Worm (Caenorhabditis elegans) whole organism, L2 larva: ENCODE measurements around the gene npr-12.

Source experiments
- C34F6.9 ChIP-seq: fragments of 150-350 bp; optimal IDR thresholded peaks from 2 replicates; lab custom pipeline; 2014; ENCODE audit warnings: missing biosample characterization, missing genetic modification characterization
- F13H6.1 ChIP-seq: sonication (generic microtip); optimal IDR thresholded peaks from 2 replicates; lab custom pipeline; 2016; ENCODE audit warnings: missing genetic modification characterization, missing compliant biosample characterization
- R02D3.7 ChIP-seq: fragments of 150-350 bp; optimal IDR thresholded peaks from 2 replicates; lab custom pipeline; 2014; ENCODE audit warnings: missing biosample characterization, missing genetic modification characterization
- Y55F3AM.14 ChIP-seq: fragments of 200-800 bp; sonication (Bioruptor generic); optimal IDR thresholded peaks from 2 replicates; lab custom pipeline; 2018; ENCODE audit warnings: mild to moderate bottlenecking, missing genetic modification characterization, missing compliant biosample characterization
- ZK546.5 ChIP-seq: sonication (generic microtip); optimal IDR thresholded peaks from 2 replicates; lab custom pipeline; 2017; ENCODE audit warnings: missing biosample characterization, missing genetic modification characterization
- ama-1 ChIP-seq: fragments of 150-350 bp; optimal IDR thresholded peaks from 2 replicates; lab custom pipeline; 2018; ENCODE audit warnings: inconsistent platforms
- ceh-82 ChIP-seq: fragments of 150-350 bp; optimal IDR thresholded peaks from 2 replicates; lab custom pipeline; 2014; ENCODE audit warnings: missing biosample characterization, missing genetic modification characterization
- crh-2 ChIP-seq: sonication (generic microtip); optimal IDR thresholded peaks from 2 replicates; lab custom pipeline; 2017; ENCODE audit warnings: missing biosample characterization, missing genetic modification characterization
- dmd-4 ChIP-seq: sonication (generic microtip); optimal IDR thresholded peaks from 2 replicates; lab custom pipeline; 2017; ENCODE audit warnings: missing biosample characterization, missing genetic modification characterization
- egl-27 ChIP-seq: sonication (generic microtip); optimal IDR thresholded peaks from 3 replicates; lab custom pipeline; 2017; ENCODE audit warnings: missing biosample characterization, missing genetic modification reagents, missing genetic modification characterization
- elt-1 ChIP-seq: fragments of 150-350 bp; optimal IDR thresholded peaks from 2 replicates; lab custom pipeline; 2014; ENCODE audit warnings: missing biosample characterization, missing genetic modification characterization
- gmeb-1 ChIP-seq: fragments of 150-350 bp; optimal IDR thresholded peaks from 2 replicates; lab custom pipeline; 2014; ENCODE audit warnings: missing biosample characterization, missing genetic modification characterization
- lin-11 ChIP-seq: fragments of 150-350 bp; sonication (generic microtip); optimal IDR thresholded peaks from 2 replicates; lab custom pipeline; 2014; ENCODE audit warnings: missing biosample characterization, missing genetic modification characterization, inconsistent platforms, mixed read lengths
- lin-13 ChIP-seq: fragments of 150-350 bp; optimal IDR thresholded peaks from 2 replicates; lab custom pipeline; 2014; ENCODE audit warnings: missing biosample characterization, missing genetic modification reagents, missing genetic modification characterization
- lin-39 ChIP-seq: fragments of 150-350 bp; optimal IDR thresholded peaks from 2 replicates; lab custom pipeline; 2014; ENCODE audit warnings: missing biosample characterization, missing genetic modification reagents, missing genetic modification characterization
- lsy-2 ChIP-seq, 2 experiments: fragments of 150-350 bp in 1 of 2; sonication (generic microtip) in 1 of 2; optimal IDR thresholded peaks; 2 replicates each; lab custom pipeline; 2014 to 2017; ENCODE audit warnings: missing biosample characterization in 2 of 2, missing genetic modification characterization in 2 of 2
- mbf-1 ChIP-seq: sonication (generic microtip); optimal IDR thresholded peaks from 2 replicates; lab custom pipeline; 2017; ENCODE audit warnings: missing biosample characterization, missing genetic modification characterization
- mdl-1 ChIP-seq, 2 experiments: fragments of 150-350 bp in 1 of 2; sonication (generic microtip) in 1 of 2; optimal IDR thresholded peaks; 2 replicates each; lab custom pipeline; 2017; ENCODE audit warnings: missing biosample characterization in 2 of 2, missing genetic modification characterization in 2 of 2
- nhr-10 ChIP-seq: sonication (generic microtip); optimal IDR thresholded peaks from 2 replicates; lab custom pipeline; 2017; ENCODE audit warnings: missing biosample characterization, missing genetic modification characterization
- nhr-11 ChIP-seq: fragments of 150-350 bp; optimal IDR thresholded peaks from 2 replicates; lab custom pipeline; 2014; ENCODE audit warnings: missing biosample characterization, missing genetic modification characterization
- nhr-12 ChIP-seq: fragments of 150-350 bp; optimal IDR thresholded peaks from 2 replicates; lab custom pipeline; 2014; ENCODE audit warnings: missing biosample characterization, missing genetic modification characterization
- nhr-129 ChIP-seq: fragments of 150-350 bp; optimal IDR thresholded peaks from 2 replicates; lab custom pipeline; 2014; ENCODE audit warnings: missing biosample characterization, missing genetic modification characterization
- nhr-21 ChIP-seq: fragments of 150-350 bp; optimal IDR thresholded peaks from 2 replicates; lab custom pipeline; 2014; ENCODE audit warnings: missing biosample characterization, missing genetic modification characterization
- nhr-23 ChIP-seq: fragments of 150-350 bp; optimal IDR thresholded peaks from 2 replicates; lab custom pipeline; 2014; ENCODE audit warnings: missing biosample characterization, missing genetic modification reagents, missing genetic modification characterization
- nhr-237 ChIP-seq: fragments of 150-350 bp; optimal IDR thresholded peaks from 2 replicates; lab custom pipeline; 2014; ENCODE audit warnings: missing biosample characterization, missing genetic modification characterization
- nhr-25 ChIP-seq: fragments of 150-350 bp; sonication (generic microtip); optimal IDR thresholded peaks from 3 replicates; lab custom pipeline; 2014; ENCODE audit warnings: missing biosample characterization, missing genetic modification characterization
- nhr-6 ChIP-seq: fragments of 150-350 bp; optimal IDR thresholded peaks from 2 replicates; lab custom pipeline; 2014; ENCODE audit warnings: missing biosample characterization, missing genetic modification characterization
- nhr-77 ChIP-seq: fragments of 150-350 bp; optimal IDR thresholded peaks from 2 replicates; lab custom pipeline; 2014; ENCODE audit warnings: missing biosample characterization, missing genetic modification characterization
- skn-1 ChIP-seq: sonication (generic microtip); optimal IDR thresholded peaks from 2 replicates; lab custom pipeline; 2017; ENCODE audit warnings: missing biosample characterization, missing genetic modification characterization
- sma-3 ChIP-seq: sonication (generic microtip); optimal IDR thresholded peaks from 2 replicates; lab custom pipeline; 2016; ENCODE audit warnings: missing genetic modification reagents, missing genetic modification characterization, missing compliant biosample characterization
- snpc-4 ChIP-seq: fragments of 150-350 bp; optimal IDR thresholded peaks from 2 replicates; lab custom pipeline; 2014; ENCODE audit warnings: missing biosample characterization, missing genetic modification characterization
- unc-39 ChIP-seq: fragments of 150-350 bp; optimal IDR thresholded peaks from 2 replicates; lab custom pipeline; 2014; ENCODE audit warnings: missing biosample characterization, missing genetic modification characterization
- unc-55 ChIP-seq: fragments of 150-350 bp; sonication (generic microtip); optimal IDR thresholded peaks from 3 replicates; lab custom pipeline; 2014; ENCODE audit warnings: missing biosample characterization, missing genetic modification reagents, missing genetic modification characterization
- zag-1 ChIP-seq: fragments of 150-350 bp; optimal IDR thresholded peaks from 2 replicates; lab custom pipeline; 2014; ENCODE audit warnings: missing biosample characterization, missing genetic modification characterization
- ztf-11 ChIP-seq: sonication (generic microtip); optimal IDR thresholded peaks from 2 replicates; lab custom pipeline; 2017; ENCODE audit warnings: missing biosample characterization, missing genetic modification characterization

Gene npr-12

DNA sequence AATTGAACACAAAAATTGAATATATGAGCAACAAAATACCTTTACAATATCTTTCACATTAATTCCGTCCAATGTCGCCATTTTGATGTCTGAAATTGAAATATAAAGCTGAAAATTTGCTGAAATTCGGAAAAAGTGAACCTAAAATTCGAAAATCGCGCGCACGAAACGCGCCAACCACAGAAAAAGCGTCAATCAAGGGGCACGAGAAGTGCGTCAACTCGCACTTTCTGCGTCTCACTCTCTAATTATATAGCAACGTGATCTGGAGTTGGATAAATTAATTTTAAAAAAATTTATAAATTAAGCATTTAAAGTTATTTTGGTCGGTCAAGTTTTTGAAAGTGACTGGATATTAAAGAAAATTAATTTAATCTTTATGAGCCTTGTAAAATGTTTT, 18.1 kb downstream of the npr-12 start, which contains the start of gene ruvb-2 (continued):
- TF ChIP-seq R02D3.7 (tag; lab: Kevin White, UChicago) (peak; percentile 41), elt-1 (tag; lab: Kevin White, UChicago) (no peak), nhr-77 (tag; lab: Kevin White, UChicago) (no peak), egl-27 (tag; lab: Kevin White, UChicago) (peak; percentile 50), skn-1 (no peak), sma-3 (GFP tag; lab: Kevin White, UChicago) (peak; percentile 89), nhr-23 (tag; lab: Kevin White, UChicago) (no peak), lin-39 (tag; lab: Kevin White, UChicago) (no peak), mdl-1 (tag; optimal IDR thresholded peaks at IDR 0.05; lab: Kevin White, UChicago) (peak in 1 of 2 experiments; percentile 79), ama-1 (peak; percentile 56), lin-13 (GFP tag; lab: Kevin White, UChicago) (peak; percentile 90), lsy-2 (tag; optimal IDR thresholded peaks at IDR 0.05; lab: Kevin White, UChicago) (peak; percentile 76 to 94), Y55F3AM.14 (GFP tag; lab: Kevin White, UChicago) (no peak), F13H6.1 (tag; lab: Kevin White, UChicago) (peak; percentile 81), nhr-237 (tag; lab: Kevin White, UChicago) (no peak), nhr-6 (tag; lab: Kevin White, UChicago) (peak; percentile 78), dmd-4 (tag; lab: Kevin White, UChicago) (no peak), ztf-11 (no peak), ZK546.5 (tag; lab: Kevin White, UChicago) (peak; percentile 49), crh-2 (tag; lab: Kevin White, UChicago) (peak; percentile 91), nhr-25 (tag; lab: Kevin White, UChicago) (peak; percentile 91), snpc-4 (peak; percentile 87), zag-1 (tag; lab: Kevin White, UChicago) (peak; percentile 59), ceh-82 (tag; lab: Kevin White, UChicago) (peak; percentile 65)

DNA sequence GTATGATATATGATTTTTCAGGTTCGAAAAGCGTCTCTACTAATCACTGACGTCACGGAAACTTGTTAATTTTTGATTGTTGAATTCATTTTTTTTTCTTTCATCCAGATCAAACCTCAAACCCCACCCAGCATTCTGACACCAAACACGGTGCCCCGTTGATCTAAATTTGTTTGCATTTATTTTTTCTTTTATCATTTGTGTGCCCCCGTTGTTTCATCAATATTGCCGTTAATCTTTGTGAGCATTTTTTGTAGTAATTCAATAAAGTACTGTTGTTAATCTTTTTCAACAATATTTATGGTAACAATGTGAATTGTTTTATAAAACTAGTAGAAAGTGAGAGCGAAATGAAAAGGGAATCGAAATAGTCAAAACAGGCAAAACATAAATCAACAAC, 20.6 kb downstream of the npr-12 start:
- TF ChIP-seq sma-3 (GFP tag; lab: Kevin White, UChicago): no peak
- TF ChIP-seq nhr-6 (tag; lab: Kevin White, UChicago): no peak
- TF ChIP-seq gmeb-1 (tag; lab: Kevin White, UChicago): no peak
- no peak for TF ChIP-seq snpc-4
- TF ChIP-seq mbf-1 (tag; lab: Kevin White, UChicago): no peak
- no peak for TF ChIP-seq zag-1 (tag; lab: Kevin White, UChicago)
- TF ChIP-seq nhr-10 (tag; lab: Kevin White, UChicago): no peak

DNA sequence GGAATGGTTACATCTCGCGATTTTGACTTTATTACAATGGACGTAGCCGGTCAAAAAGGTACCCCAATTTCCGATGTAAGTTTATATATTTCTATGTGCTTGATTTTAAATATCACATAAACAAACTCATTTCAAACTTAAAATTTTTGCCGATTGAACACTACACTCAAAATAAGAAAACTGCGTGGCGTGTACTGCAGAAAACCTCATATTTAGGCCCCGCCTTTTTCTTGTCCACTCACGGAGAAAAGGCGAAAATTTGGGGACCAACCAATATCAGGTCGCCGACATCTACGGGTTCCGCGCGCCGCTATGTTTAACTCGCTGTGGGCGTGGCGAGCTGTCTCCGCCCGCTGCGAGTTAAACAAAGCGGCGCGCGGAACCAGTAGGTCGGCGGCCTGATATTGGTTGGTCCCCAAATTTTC, 23.3 kb downstream of the npr-12 start:
- TF ChIP-seq snpc-4: peak; percentile 26

DNA sequence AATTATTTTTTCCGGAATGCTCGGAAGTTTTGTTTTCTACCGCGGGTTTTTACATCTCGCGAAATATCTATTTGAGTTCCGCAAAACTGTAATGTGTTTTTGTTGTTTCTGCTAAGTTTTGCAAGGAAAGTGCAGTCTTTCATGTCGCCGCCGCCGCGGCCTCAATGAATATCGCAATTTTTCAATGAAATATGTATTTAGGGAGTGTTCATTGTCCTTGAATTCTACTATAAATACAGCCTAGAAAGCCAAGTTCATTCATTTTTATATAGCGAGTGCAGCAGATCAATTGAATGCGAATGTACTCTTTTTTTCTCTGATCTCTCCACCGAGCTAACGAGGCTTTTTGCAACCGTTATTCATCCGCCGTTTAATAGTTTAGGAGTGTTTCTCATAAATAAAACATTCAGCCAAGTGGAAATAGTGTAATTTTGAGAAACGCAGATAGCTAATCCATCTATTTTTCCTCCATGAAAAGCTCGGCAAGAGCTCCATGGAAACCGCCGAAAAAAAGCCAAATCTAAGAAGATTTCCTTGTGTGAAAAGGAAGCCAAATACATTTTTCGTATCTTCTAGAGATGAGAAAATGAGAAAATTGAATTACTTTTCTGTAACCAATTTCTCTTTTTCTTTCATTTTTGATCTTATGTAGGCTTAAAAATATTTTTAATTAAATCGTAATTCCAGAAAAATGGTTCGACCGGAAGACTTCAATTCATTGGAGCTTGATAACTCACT, 24.4 kb downstream of the npr-12 start, which contains the start of gene T22D1.3:
Gene T22D1.3, plus strand, starts transcription at position 688 of the 738 bp plus-strand sequence.
- peak in 1 of 2 experiments; percentile 30 for TF ChIP-seq lsy-2 (tag; optimal IDR thresholded peaks at IDR 0.05; lab: Kevin White, UChicago)
- peak; percentile 59 for TF ChIP-seq unc-55
- no peak for TF ChIP-seq nhr-237 (tag; lab: Kevin White, UChicago)
- TF ChIP-seq C34F6.9 (tag; lab: Kevin White, UChicago): peak; percentile 19
- peak; percentile 30 for TF ChIP-seq snpc-4

DNA sequence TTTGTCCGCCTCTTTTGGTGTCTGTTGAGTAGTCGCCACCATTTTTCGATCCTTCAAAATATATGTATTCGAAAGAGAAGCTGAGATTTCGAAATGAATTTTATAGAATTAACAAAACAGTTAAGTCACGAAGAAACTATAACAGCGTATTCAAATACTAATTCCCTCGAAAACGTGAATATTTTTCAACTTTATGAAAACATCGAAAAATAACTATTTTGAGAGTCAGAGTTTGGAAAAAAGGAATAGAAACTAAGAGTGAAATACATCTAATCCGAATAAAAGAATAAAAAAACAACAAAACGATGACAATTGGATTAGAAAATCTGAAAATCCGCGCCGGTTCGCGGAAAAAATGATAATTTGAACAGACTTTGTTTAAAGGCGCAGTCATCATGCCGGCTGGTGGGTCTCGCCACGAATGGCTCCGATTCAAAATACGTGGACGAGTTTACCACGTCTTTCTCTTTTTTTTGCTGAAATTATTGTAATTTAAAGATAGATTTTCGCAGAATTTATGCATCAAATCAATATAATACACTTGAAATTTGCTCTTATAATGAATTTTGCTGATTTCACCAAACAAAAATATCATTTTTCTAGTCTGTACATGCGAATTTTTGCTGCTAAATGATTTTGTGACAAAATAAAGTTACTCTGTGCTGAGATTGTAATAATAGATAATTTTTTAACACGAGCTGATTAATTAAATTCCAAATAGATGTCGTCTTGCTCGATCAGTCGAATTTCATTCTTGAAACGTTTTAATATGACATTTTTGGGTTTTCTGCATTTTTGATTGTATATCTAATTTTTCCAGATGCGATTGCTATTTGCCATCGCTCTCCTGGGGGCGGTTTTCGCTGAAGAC, 27.4 kb downstream of the npr-12 start, which contains the start of the genes rpn-1 and ribo-1:
Gene rpn-1, minus strand, starts transcription at position 51 of the 871 bp plus-strand sequence.
Gene ribo-1, plus strand, starts transcription at position 821 of the 871 bp plus-strand sequence.
- TF ChIP-seq nhr-129 (tag; lab: Kevin White, UChicago) (peak; percentile 50), lin-11 (tag; lab: Kevin White, UChicago) (no peak), nhr-25 (tag; lab: Kevin White, UChicago) (peak; percentile 12), nhr-21 (tag; lab: Kevin White, UChicago) (no peak), skn-1 (peak; percentile 99), C34F6.9 (tag; lab: Kevin White, UChicago) (peak; percentile 74), ceh-82 (tag; lab: Kevin White, UChicago) (no peak), lsy-2 (tag; optimal IDR thresholded peaks at IDR 0.05; lab: Kevin White, UChicago) (peak in 1 of 2 experiments; percentile 64), mbf-1 (tag; lab: Kevin White, UChicago) (no peak), snpc-4 (peak; percentile 5), sma-3 (GFP tag; lab: Kevin White, UChicago) (no peak), unc-39 (tag; lab: Kevin White, UChicago) (no peak), nhr-11 (tag; lab: Kevin White, UChicago) (no peak), egl-27 (tag; lab: Kevin White, UChicago) (no peak), nhr-12 (tag; lab: Kevin White, UChicago) (no peak), unc-55 (peak; percentile 68), crh-2 (tag; lab: Kevin White, UChicago) (peak; percentile 84)
- TF ChIP-seq, all 48 proteins: peak for 8
